Fruit fly (Drosophila melanogaster): ENCODE data around the gene CG4793.

Gene CG4793

dm6 chr2L:15912008-15912900 lies 10.9 kb upstream of the CG4793 start (continued):
- peak; percentile 97 for TF ChIP-seq run (tag; optimal IDR thresholded peaks at IDR 0.05)
- TF ChIP-seq sr (GFP tag; IDR thresholded peaks at IDR 0.05) = no peak
- TF ChIP-seq CG8924 (tag; optimal IDR thresholded peaks at IDR 0.05) = peak; percentile 97
- peak; percentile 94 for TF ChIP-seq CG4328 (GFP tag; optimal IDR thresholded peaks at IDR 0.05)
- peak; percentile 96 for TF ChIP-seq CG2712 (tag; optimal IDR thresholded peaks at IDR 0.05)
- peak; percentile 88 for TF ChIP-seq Usf (GFP tag; optimal IDR thresholded peaks at IDR 0.05)
- TF ChIP-seq CG10654 (GFP tag; optimal IDR thresholded peaks at IDR 0.05) = peak; percentile 85
- no peak for TF ChIP-seq Hey (tag; optimal IDR thresholded peaks at IDR 0.05)
- TF ChIP-seq Ssrp (tag; optimal IDR thresholded peaks at IDR 0.05) = peak; percentile 99
- TF ChIP-seq CG13123 (GFP tag; optimal IDR thresholded peaks at IDR 0.05) = peak; percentile 93
- peak; percentile 12 for TF ChIP-seq disco-r (GFP tag; optimal IDR thresholded peaks at IDR 0.05)
- peak; percentile 82 for TF ChIP-seq schlank (tag; optimal IDR thresholded peaks at IDR 0.05)
- TF ChIP-seq Sry-δ (GFP tag; optimal IDR thresholded peaks at IDR 0.05) = no peak
- peak; percentile 99 for TF ChIP-seq ftz-f1 (GFP tag; optimal IDR thresholded peaks at IDR 0.05)
- no peak for TF ChIP-seq MESR4 (GFP tag; optimal IDR thresholded peaks at IDR 0.05)
- peak; percentile 82 for TF ChIP-seq CG14667 (GFP tag; IDR thresholded peaks at IDR 0.05)
- peak; percentile 84 for TF ChIP-seq croc (GFP tag; conservative IDR thresholded peaks at IDR 0.05)
- no peak for TF ChIP-seq fu2 (GFP tag; optimal IDR thresholded peaks at IDR 0.05)
- TF ChIP-seq CG1647 (GFP tag; optimal IDR thresholded peaks at IDR 0.05) = no peak
- TF ChIP-seq Sry-β (GFP tag; optimal IDR thresholded peaks at IDR 0.05) = no peak
- peak in 1 of 2 experiments; percentile 62 for TF ChIP-seq insv (GFP tag; optimal IDR thresholded peaks at IDR 0.05)
- no peak for TF ChIP-seq stwl (tag; optimal IDR thresholded peaks at IDR 0.05)
- peak; percentile 48; the same call in 1 of the 2 replicates for TF ChIP-seq Nf-YA (GFP tag; IDR thresholded peaks at IDR 0.05)
- TF ChIP-seq pros (GFP tag; optimal IDR thresholded peaks at IDR 0.05) = peak; percentile 11
- peak; percentile 61 for TF ChIP-seq CG15514 (GFP tag; optimal IDR thresholded peaks at IDR 0.05)
- TF ChIP-seq CG11695 (GFP tag; IDR thresholded peaks at IDR 0.05) = peak; percentile 91
- no peak for TF ChIP-seq inv (GFP tag; IDR thresholded peaks at IDR 0.05; ENCODE audit: partially characterized antibody)
- peak; percentile 91 for TF ChIP-seq CG6765 (GFP tag; optimal IDR thresholded peaks at IDR 0.05)
- no peak for TF ChIP-seq Bdp1 (GFP tag; optimal IDR thresholded peaks at IDR 0.05)
- peak; percentile 57 for TF ChIP-seq CG12071 (GFP tag; optimal IDR thresholded peaks at IDR 0.05)
- peak; percentile 82 for TF ChIP-seq CG5180 (GFP tag; optimal IDR thresholded peaks at IDR 0.05)
- TF ChIP-seq unc-4 (GFP tag; IDR thresholded peaks at IDR 0.05; ENCODE audit: partially characterized antibody) = 0 out of 2 replicates have a peak, but pooled peaks have one; percentile 21
- peak; percentile 90 for TF ChIP-seq esg (GFP tag; conservative IDR thresholded peaks at IDR 0.05)
- peak; percentile 18; the same call in 1 of the 2 replicates for TF ChIP-seq cas (GFP tag; IDR thresholded peaks at IDR 0.05)
- peak; percentile 91 for TF ChIP-seq az2 (GFP tag; optimal IDR thresholded peaks at IDR 0.05)
- peak; percentile 81 for TF ChIP-seq CG12219 (GFP tag; optimal IDR thresholded peaks at IDR 0.05)
- TF ChIP-seq fd3F (GFP tag; optimal IDR thresholded peaks at IDR 0.05) = peak; percentile 96
- TF ChIP-seq bowl (GFP tag; IDR thresholded peaks at IDR 0.05) = peak; percentile 68; the same call in 1 of the 2 replicates
- TF ChIP-seq fd96Cb (tag; optimal IDR thresholded peaks at IDR 0.05) = peak; percentile 93
- 0 out of 2 replicates have a peak, but pooled peaks have one; percentile 10 for TF ChIP-seq gt (GFP tag; IDR thresholded peaks at IDR 0.05)
- TF ChIP-seq lmd (GFP tag; IDR thresholded peaks at IDR 0.05) = peak; percentile 91
- peak; percentile 90 for TF ChIP-seq CG17829 (tag; optimal IDR thresholded peaks at IDR 0.05)
- TF ChIP-seq sc (optimal IDR thresholded peaks at IDR 0.05) = no peak
- peak; percentile 78 for TF ChIP-seq sc (GFP tag; optimal IDR thresholded peaks at IDR 0.05)
- no peak for TF ChIP-seq hbn (GFP tag; IDR thresholded peaks at IDR 0.05; ENCODE audit: partially characterized antibody)
- TF ChIP-seq CG4282 (GFP tag; optimal IDR thresholded peaks at IDR 0.05) = no peak
- TF ChIP-seq CG12659 (GFP tag; optimal IDR thresholded peaks at IDR 0.05) = peak; percentile 98
- peak; percentile 70; the same call in 1 of the 3 replicates for TF ChIP-seq gce (GFP tag; IDR thresholded peaks at IDR 0.05)

All from whole organism, embryonic.